Fruit fly (Drosophila melanogaster) whole organism, embryonic: Measurements from ENCODE around the gene CG31100.

Experiments used
- Bdp1 ChIP-seq: fragments of 200-800 bp; sonication (Bioruptor generic); optimal IDR thresholded peaks from 3 replicates; lab custom pipeline; 2016; ENCODE audit warnings: missing biosample characterization, missing genetic modification characterization
- CG10209 ChIP-seq: fragments of 200-800 bp; sonication (Bioruptor generic); optimal IDR thresholded peaks from 3 replicates; lab custom pipeline; 2017; ENCODE audit warnings: missing biosample characterization, mild to moderate bottlenecking, missing genetic modification characterization, missing genetic modification reagents
- CG10431 ChIP-seq: fragments of 200-800 bp; sonication (Bioruptor generic); optimal IDR thresholded peaks from 3 replicates; lab custom pipeline; 2018; ENCODE audit warnings: missing biosample characterization, mild to moderate bottlenecking, missing genetic modification characterization
- CG10543 ChIP-seq: fragments of 200-800 bp; sonication (Bioruptor generic); optimal IDR thresholded peaks from 3 replicates; lab custom pipeline; 2017; ENCODE audit warnings: missing biosample characterization, mild to moderate bottlenecking, missing genetic modification characterization, moderate library complexity
- CG11723 ChIP-seq: fragments of 200-800 bp; sonication (Bioruptor generic); optimal IDR thresholded peaks from 2 replicates; lab custom pipeline; 2017; ENCODE audit warnings: missing biosample characterization, mild to moderate bottlenecking, missing genetic modification characterization
- CG12744 ChIP-seq: fragments of 200-800 bp; sonication (Bioruptor generic); optimal IDR thresholded peaks from 2 replicates; lab custom pipeline; 2016; ENCODE audit warnings: missing biosample characterization, missing genetic modification characterization
- CG14860 ChIP-seq: fragments of 200-800 bp; sonication (Bioruptor generic); IDR thresholded peaks from 3 replicates; pipeline ENCODE4 v1.3.6; 2022; ENCODE audit warnings: missing biosample characterization, missing genetic modification characterization; ENCODE audit not compliant: partially characterized antibody
- CG15073 ChIP-seq: fragments of 200-800 bp; sonication (Bioruptor generic); optimal IDR thresholded peaks from 2 replicates; lab custom pipeline; 2016; ENCODE audit warnings: missing biosample characterization, missing genetic modification characterization
- CG16779 ChIP-seq: fragments of 200-800 bp; sonication (Bioruptor generic); IDR thresholded peaks from 2 replicates; pipeline ENCODE4 v1.3.6; 2022; ENCODE audit warnings: missing biosample characterization, missing genetic modification characterization
- CG17186 ChIP-seq: fragments of 200-800 bp; sonication (Bioruptor generic); optimal IDR thresholded peaks from 3 replicates; lab custom pipeline; 2017; ENCODE audit warnings: missing biosample characterization, missing genetic modification reagents, missing genetic modification characterization
- CG17802 ChIP-seq: fragments of 200-800 bp; sonication (Bioruptor generic); optimal IDR thresholded peaks from 2 replicates; lab custom pipeline; 2018; ENCODE audit warnings: missing biosample characterization, mild to moderate bottlenecking, missing genetic modification characterization, moderate library complexity
- CG18262 ChIP-seq: fragments of 200-800 bp; optimal IDR thresholded peaks from 3 replicates; lab custom pipeline; 2019; ENCODE audit warnings: missing biosample characterization, mild to moderate bottlenecking, missing genetic modification characterization, moderate library complexity
- CG18599 ChIP-seq: fragments of 200-800 bp; sonication (Bioruptor generic); optimal IDR thresholded peaks from 3 replicates; lab custom pipeline; 2017; ENCODE audit warnings: missing biosample characterization, missing genetic modification characterization, mild to moderate bottlenecking, moderate library complexity, missing genetic modification reagents
- CG2129 ChIP-seq: fragments of 200-800 bp; sonication (Bioruptor generic); IDR thresholded peaks from 2 replicates; pipeline ENCODE4 v1.3.6; 2022; ENCODE audit warnings: missing biosample characterization, missing genetic modification characterization; ENCODE audit not compliant: partially characterized antibody
- CG30403 ChIP-seq: fragments of 200-800 bp; sonication (Bioruptor generic); optimal IDR thresholded peaks from 3 replicates; lab custom pipeline; 2016; ENCODE audit warnings: missing biosample characterization, missing genetic modification characterization
- CG30431 ChIP-seq: fragments of 200-800 bp; sonication (Bioruptor generic); optimal IDR thresholded peaks from 2 replicates; lab custom pipeline; 2017; ENCODE audit warnings: missing biosample characterization, missing genetic modification characterization
- CG3281 ChIP-seq: fragments of 200-800 bp; sonication (Bioruptor generic); optimal IDR thresholded peaks from 3 replicates; lab custom pipeline; 2017; ENCODE audit warnings: missing biosample characterization, mild to moderate bottlenecking, missing genetic modification characterization
- CG3726 ChIP-seq: fragments of 200-800 bp; sonication (Bioruptor generic); IDR thresholded peaks from 3 replicates; pipeline ENCODE4, ENCODE4 v1.3.6; 2022; ENCODE audit warnings: missing biosample characterization, missing genetic modification characterization
- CG3847 ChIP-seq: fragments of 200-800 bp; sonication (Bioruptor generic); IDR thresholded peaks from 2 replicates; pipeline ENCODE4 v1.3.6; 2022; ENCODE audit warnings: missing biosample characterization, missing genetic modification characterization
- CG3995 ChIP-seq: fragments of 200-800 bp; sonication (Bioruptor generic); optimal IDR thresholded peaks from 3 replicates; lab custom pipeline; 2016; ENCODE audit warnings: missing biosample characterization, missing genetic modification characterization
- CG4617 ChIP-seq: fragments of 200-800 bp; sonication (Bioruptor generic); optimal IDR thresholded peaks from 3 replicates; lab custom pipeline; 2016; ENCODE audit warnings: missing biosample characterization, missing genetic modification characterization, borderline replicate concordance
- CG8359 ChIP-seq: fragments of 200-800 bp; sonication (Bioruptor generic); optimal IDR thresholded peaks from 2 replicates; lab custom pipeline; 2017; ENCODE audit warnings: missing biosample characterization, mild to moderate bottlenecking, missing genetic modification characterization, borderline replicate concordance
- CHES-1-like ChIP-seq: fragments of 200-800 bp; sonication (Bioruptor generic); optimal IDR thresholded peaks from 2 replicates; lab custom pipeline; 2016; ENCODE audit warnings: missing biosample characterization, missing genetic modification characterization
- Dll ChIP-seq: fragments of 200-800 bp; sonication (Bioruptor generic); IDR thresholded peaks from 4 replicates; pipeline ENCODE4 v1.3.6; 2022; ENCODE audit warnings: missing biosample characterization, missing genetic modification characterization; ENCODE audit not compliant: partially characterized antibody
- H15 ChIP-seq: fragments of 200-800 bp; sonication (Bioruptor generic); IDR thresholded peaks from 3 replicates; pipeline ENCODE4 v1.3.6; 2022; ENCODE audit warnings: missing biosample characterization, missing genetic modification characterization
- H2.0 ChIP-seq: fragments of 200-800 bp; sonication (Bioruptor generic); IDR thresholded peaks from 2 replicates; pipeline ENCODE4 v1.3.6; 2022; ENCODE audit warnings: missing biosample characterization, missing genetic modification characterization
- Hr51 ChIP-seq, 2 experiments: fragments of 200-800 bp; sonication (Bioruptor generic); optimal IDR thresholded peaks; 2 replicates in 1 of 2; 3 replicates in 1 of 2; lab custom pipeline; 2016 to 2018; ENCODE audit warnings: missing biosample characterization in 2 of 2, missing genetic modification characterization in 2 of 2, mild to moderate bottlenecking in 1 of 2, moderate library complexity in 1 of 2
- Lim3 ChIP-seq: fragments of 200-800 bp; sonication (Bioruptor generic); IDR thresholded peaks from 2 replicates; pipeline ENCODE4 v1.3.6; 2022; ENCODE audit warnings: missing biosample characterization, missing genetic modification characterization
- Lpt ChIP-seq: fragments of >200 bp; optimal IDR thresholded peaks from 2 replicates; lab custom pipeline; 2018; ENCODE audit warnings: missing biosample characterization, missing genetic modification characterization
- Mrtf ChIP-seq: fragments of 200-800 bp; sonication (Bioruptor generic); IDR thresholded peaks from 3 replicates; pipeline ENCODE4 v1.3.6; 2022; ENCODE audit warnings: missing biosample characterization, missing genetic modification characterization
- Ravus ChIP-seq: fragments of 200-800 bp; sonication (Bioruptor generic); IDR thresholded peaks from 2 replicates; pipeline ENCODE4 v1.3.6; 2022; ENCODE audit warnings: missing biosample characterization, missing genetic modification characterization
- Tbp ChIP-seq: fragments of >200 bp; optimal IDR thresholded peaks from 2 replicates; lab custom pipeline; 2018; ENCODE audit warnings: missing biosample characterization, missing genetic modification characterization
- al ChIP-seq: fragments of 200-800 bp; sonication (Bioruptor generic); IDR thresholded peaks from 2 replicates; pipeline ENCODE4 v1.3.6; 2022; ENCODE audit warnings: missing biosample characterization, missing genetic modification characterization
- az2 ChIP-seq: fragments of 200-800 bp; sonication (Bioruptor generic); optimal IDR thresholded peaks from 3 replicates; lab custom pipeline; 2016; ENCODE audit warnings: missing biosample characterization, missing genetic modification characterization
- bbx ChIP-seq: fragments of 200-800 bp; sonication (Bioruptor generic); IDR thresholded peaks from 2 replicates; pipeline ENCODE4 v1.3.6; 2022; ENCODE audit warnings: missing biosample characterization, missing genetic modification characterization; ENCODE audit not compliant: partially characterized antibody
- btn ChIP-seq: fragments of 200-800 bp; sonication (Bioruptor generic); optimal IDR thresholded peaks from 2 replicates; lab custom pipeline; 2016; ENCODE audit warnings: missing biosample characterization, missing genetic modification characterization
- croc ChIP-seq: fragments of 200-800 bp; sonication (Bioruptor generic); conservative IDR thresholded peaks from 3 replicates; pipeline ENCODE4 v1.3.6; 2022; ENCODE audit warnings: missing biosample characterization, missing genetic modification characterization
- exex ChIP-seq: fragments of 200-800 bp; sonication (Bioruptor generic); optimal IDR thresholded peaks from 4 replicates; lab custom pipeline; 2018; ENCODE audit warnings: missing biosample characterization, mild to moderate bottlenecking, missing genetic modification characterization, moderate library complexity
- fd3F ChIP-seq: fragments of 200-800 bp; sonication (Bioruptor generic); optimal IDR thresholded peaks from 2 replicates; lab custom pipeline; 2018; ENCODE audit warnings: missing biosample characterization, mild to moderate bottlenecking, missing genetic modification characterization, moderate library complexity
- inv ChIP-seq: fragments of 200-800 bp; sonication (Bioruptor generic); IDR thresholded peaks from 2 replicates; pipeline ENCODE4 v1.3.6; 2022; ENCODE audit warnings: missing biosample characterization, missing genetic modification characterization; ENCODE audit not compliant: partially characterized antibody
- jumu ChIP-seq: fragments of 200-800 bp; sonication (Bioruptor generic); optimal IDR thresholded peaks from 3 replicates; lab custom pipeline; 2016; ENCODE audit warnings: missing biosample characterization, missing genetic modification characterization
- kay ChIP-seq: fragments of 200-800 bp; sonication (Bioruptor generic); optimal IDR thresholded peaks from 2 replicates; lab custom pipeline; 2016; ENCODE audit warnings: missing biosample characterization, missing genetic modification characterization
- pho ChIP-seq: fragments of 200-800 bp; sonication (Bioruptor generic); optimal IDR thresholded peaks from 2 replicates; lab custom pipeline; 2016; ENCODE audit warnings: missing biosample characterization, missing genetic modification characterization
- pita ChIP-seq: fragments of 200-800 bp; sonication (Bioruptor generic); optimal IDR thresholded peaks from 2 replicates; lab custom pipeline; 2017; ENCODE audit warnings: missing biosample characterization, mild to moderate bottlenecking, missing genetic modification characterization
- scrt ChIP-seq: fragments of 200-800 bp; sonication (Bioruptor generic); optimal IDR thresholded peaks from 2 replicates; lab custom pipeline; 2018; ENCODE audit warnings: missing biosample characterization, mild to moderate bottlenecking, missing genetic modification characterization, moderate library complexity
- slp2 ChIP-seq: fragments of 200-800 bp; sonication (Bioruptor generic); optimal IDR thresholded peaks from 2 replicates; lab custom pipeline; 2016; ENCODE audit warnings: missing biosample characterization, missing genetic modification characterization
- so ChIP-seq: fragments of 200-800 bp; sonication (Bioruptor generic); IDR thresholded peaks from 3 replicates; pipeline ENCODE4 v1.3.6; 2022; ENCODE audit warnings: missing biosample characterization, missing genetic modification characterization
- tna ChIP-seq: fragments of 200-800 bp; sonication (Bioruptor generic); IDR thresholded peaks from 2 replicates; pipeline ENCODE4 v1.3.6; 2022; ENCODE audit warnings: missing biosample characterization, missing genetic modification characterization; ENCODE audit not compliant: partially characterized antibody
- tx ChIP-seq: fragments of 200-800 bp; sonication (Bioruptor generic); optimal IDR thresholded peaks from 2 replicates; lab custom pipeline; 2016; ENCODE audit warnings: missing biosample characterization, missing genetic modification characterization
- vfl ChIP-seq: fragments of 200-800 bp; sonication (Bioruptor generic); optimal IDR thresholded peaks from 2 replicates; lab custom pipeline; 2016; ENCODE audit warnings: missing biosample characterization, missing genetic modification characterization
- z ChIP-seq: fragments of 200-800 bp; sonication (Bioruptor generic); IDR thresholded peaks from 3 replicates; pipeline ENCODE4 v1.3.6; 2022; ENCODE audit warnings: missing biosample characterization, missing genetic modification characterization

The CG31100 gene

dm6 chr3R:8960329-8960728 lies 43.1 kb downstream of the CG31100 start (continued):
- no peak for TF ChIP-seq jumu (GFP tag; lab: Kevin White, UChicago)
- no peak for TF ChIP-seq slp2 (GFP tag; lab: Kevin White, UChicago)
- TF ChIP-seq CG17802 (tag; lab: Kevin White, UChicago), result no peak
- no peak for TF ChIP-seq CG16779
- no peak for TF ChIP-seq tna (GFP tag; lab: Robert Waterston, UW)
- no peak for TF ChIP-seq CG3726 (GFP tag; lab: Robert Waterston, UW)
- TF ChIP-seq btn, result no peak
- TF ChIP-seq CG2129 (GFP tag; lab: Robert Waterston, UW), result no peak
- TF ChIP-seq pho (GFP tag; lab: Kevin White, UChicago), result no peak
- TF ChIP-seq H2.0 (GFP tag; lab: Robert Waterston, UW), result peak; percentile 44
- no peak for TF ChIP-seq exex
- TF ChIP-seq H15 (GFP tag; lab: Robert Waterston, UW), result no peak
- TF ChIP-seq CG3847 (GFP tag; lab: Robert Waterston, UW), result no peak; the same call in 1 of the 2 replicates
- no peak for TF ChIP-seq pita (GFP tag; lab: Kevin White, UChicago)
- TF ChIP-seq CG3995 (GFP tag; lab: Kevin White, UChicago), result no peak
- TF ChIP-seq al, result no peak
- TF ChIP-seq CG30431, result no peak
- TF ChIP-seq Tbp, result no peak
- no peak for TF ChIP-seq CG3281 (GFP tag; lab: Kevin White, UChicago)
- TF ChIP-seq croc (GFP tag; lab: Robert Waterston, UW), result no peak
- no peak for TF ChIP-seq z (GFP tag; lab: Robert Waterston, UW)
- TF ChIP-seq Lim3, result no peak
- TF ChIP-seq tx (GFP tag; lab: Kevin White, UChicago), result no peak
- TF ChIP-seq CG12744 (GFP tag; lab: Kevin White, UChicago), result no peak
- peak; percentile 5 for TF ChIP-seq scrt
- peak; percentile 47 for TF ChIP-seq CG10209 (GFP tag; lab: Kevin White, UChicago)
- TF ChIP-seq CG10431 (GFP tag; lab: Kevin White, UChicago), result no peak
- no peak for TF ChIP-seq CG15073 (GFP tag; lab: Kevin White, UChicago)
- no peak for TF ChIP-seq Bdp1 (GFP tag; lab: Kevin White, UChicago)
- peak; percentile 35 for TF ChIP-seq fd3F (GFP tag; lab: Kevin White, UChicago)
- TF ChIP-seq CG11723 (GFP tag; lab: Kevin White, UChicago), result peak; percentile 28
- TF ChIP-seq CHES-1-like (GFP tag; lab: Kevin White, UChicago), result no peak
- TF ChIP-seq so (GFP tag; lab: Robert Waterston, UW), result peak; percentile 35; the same call in 1 of the 3 replicates
- no peak for TF ChIP-seq CG17186 (GFP tag; lab: Kevin White, UChicago)
- no peak for TF ChIP-seq CG10543
- no peak for TF ChIP-seq kay
- TF ChIP-seq vfl (GFP tag; lab: Kevin White, UChicago), result no peak
- TF ChIP-seq Ravus (GFP tag; lab: Robert Waterston, UW), result no peak
- peak; percentile 54 for TF ChIP-seq az2 (GFP tag; lab: Kevin White, UChicago)
- no peak for TF ChIP-seq inv (GFP tag; lab: Robert Waterston, UW)
- peak; percentile 14 for TF ChIP-seq CG18599
- TF ChIP-seq Mrtf, result no peak
- TF ChIP-seq CG14860 (GFP tag; lab: Robert Waterston, UW), result no peak
- TF ChIP-seq CG4617 (GFP tag; lab: Kevin White, UChicago), result no peak
- TF ChIP-seq Dll (GFP tag; lab: Robert Waterston, UW), result no peak
- TF ChIP-seq bbx (GFP tag; lab: Robert Waterston, UW), result no peak
- peak in 1 of 2 experiments; percentile 86 for TF ChIP-seq Hr51 (GFP tag; optimal IDR thresholded peaks at IDR 0.05; lab: Kevin White, UChicago)
- TF ChIP-seq CG8359, result peak; percentile 27
- TF ChIP-seq Lpt (GFP tag; lab: Kevin White, UChicago), result no peak
- peak; percentile 67 for TF ChIP-seq CG30403
- TF ChIP-seq CG18262 (tag; lab: Kevin White, UChicago), result peak; percentile 73
